Worm (Caenorhabditis elegans): ENCODE measurements around the gene lurp-3.

lurp-3 gene

ce11 chrV:13476350-13476749 lies 20.8 kb downstream of the lurp-3 start, which contains the start of gene T10G3.8:
TSS of gene T10G3.8 (minus strand) at chrV:13476450.
- no peak for TF ChIP-seq tbx-7 (tag; optimal IDR thresholded peaks at IDR 0.05)
- no peak for TF ChIP-seq ceh-18 (tag; optimal IDR thresholded peaks at IDR 0.05)
- TF ChIP-seq nhr-11 (tag; optimal IDR thresholded peaks at IDR 0.05): no peak
- TF ChIP-seq ceh-30 (tag; optimal IDR thresholded peaks at IDR 0.05): no peak
- no peak for TF ChIP-seq madf-2 (tag; optimal IDR thresholded peaks at IDR 0.05)
- no peak for TF ChIP-seq che-1 (tag; optimal IDR thresholded peaks at IDR 0.05)
- TF ChIP-seq zip-5 (tag; optimal IDR thresholded peaks at IDR 0.05): no peak
- TF ChIP-seq unc-3 (GFP tag; conservative IDR thresholded peaks at IDR 0.05): no peak
- no peak for TF ChIP-seq unc-3 (tag; optimal IDR thresholded peaks at IDR 0.05)
- TF ChIP-seq rnt-1 (tag; optimal IDR thresholded peaks at IDR 0.05): no peak
- no peak for TF ChIP-seq ama-1 (optimal IDR thresholded peaks at IDR 0.05)
- no peak for TF ChIP-seq sox-4 (tag; optimal IDR thresholded peaks at IDR 0.05)

DNA sequence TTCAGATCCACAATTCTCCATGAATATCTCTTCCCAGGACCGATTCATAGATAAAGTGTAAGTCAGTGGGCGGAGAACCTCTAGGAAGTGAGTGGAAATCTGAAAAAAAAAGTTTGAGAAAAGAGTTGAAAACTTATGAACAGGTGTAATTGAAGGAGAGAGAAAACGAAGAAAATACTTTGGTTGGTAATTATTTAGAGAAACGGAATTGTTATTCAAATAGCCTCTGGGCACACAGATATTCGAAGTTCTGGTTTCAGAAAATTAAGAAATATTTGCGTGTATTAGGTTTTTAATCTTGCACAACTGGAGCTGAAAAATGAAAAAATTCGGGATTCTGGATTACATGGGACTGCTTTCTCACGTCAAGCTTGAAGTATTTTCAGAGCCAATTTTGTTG lies 24.2 kb downstream of the lurp-3 start, which contains the start of gene T10G3.2:
T10G3.2 (minus strand) TSS at position 101 of the 400 bp plus-strand sequence.
- TF ChIP-seq pha-4 (tag; optimal IDR thresholded peaks at IDR 0.05) (no peak), ceh-6 (GFP tag; optimal IDR thresholded peaks at IDR 0.05) (no peak)

- TF ChIP-seq ceh-22 (tag; optimal IDR thresholded peaks at IDR 0.05): no peak
Measured at ce11 chrV:13484339-13484738, 28.8 kb downstream of the lurp-3 start, which contains the start of gene T10G3.4. TSS of gene T10G3.4 (minus strand) at chrV:13484439.

- TF ChIP-seq ceh-6 (GFP tag; optimal IDR thresholded peaks at IDR 0.05) (no peak), ceh-18 (tag; optimal IDR thresholded peaks at IDR 0.05) (no peak), fax-1 (tag; optimal IDR thresholded peaks at IDR 0.05) (no peak), ref-2 (tag; optimal IDR thresholded peaks at IDR 0.05) (no peak), nhr-11 (tag; optimal IDR thresholded peaks at IDR 0.05) (no peak), pat-9 (tag; optimal IDR thresholded peaks at IDR 0.05) (no peak), C38D4.7 (GFP tag; optimal IDR thresholded peaks at IDR 0.05) (no peak), unc-42 (tag; optimal IDR thresholded peaks at IDR 0.05) (no peak), ceh-30 (tag; optimal IDR thresholded peaks at IDR 0.05) (no peak)
Measured at ce11 chrV:13485732-13486131, 30.2 kb downstream of the lurp-3 start.

DNA sequence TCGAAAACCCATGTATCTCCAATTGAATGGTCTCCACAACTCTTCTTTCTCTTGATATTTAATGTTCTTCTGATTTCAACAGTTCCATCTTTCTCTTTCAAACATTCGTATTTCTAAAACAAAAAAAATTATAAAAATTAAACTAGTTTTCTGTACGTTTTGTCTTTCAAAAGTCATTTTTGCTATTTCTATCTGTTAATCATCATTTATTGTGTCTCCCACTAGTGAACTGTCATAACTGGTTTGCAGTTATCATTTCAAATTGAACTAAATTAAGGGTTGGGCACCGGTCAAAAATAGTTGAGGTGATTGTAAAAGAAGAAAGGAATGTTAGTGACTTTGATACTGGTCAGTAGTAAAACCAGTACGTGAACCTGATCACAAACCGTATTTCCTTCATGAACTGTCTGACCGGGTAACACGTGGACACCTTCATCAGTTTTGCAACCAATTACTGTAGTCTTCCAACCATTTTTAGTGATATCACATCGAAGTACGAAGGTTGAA lies 32.8 kb downstream of the lurp-3 start:
- TF ChIP-seq lin-11 (tag; optimal IDR thresholded peaks at IDR 0.05): no peak
- TF ChIP-seq C08G9.2 (tag; optimal IDR thresholded peaks at IDR 0.05): no peak

ce11 chrV:13489830-13490229 lies 34.3 kb downstream of the lurp-3 start, which contains the start of gene T10G3.3:
TSS of gene T10G3.3 (minus strand) at chrV:13490199.
- TF ChIP-seq elt-4 (tag; optimal IDR thresholded peaks at IDR 0.05): no peak
- TF ChIP-seq tbx-2 (tag; optimal IDR thresholded peaks at IDR 0.05): no peak
- TF ChIP-seq fkh-6 (tag; optimal IDR thresholded peaks at IDR 0.05): no peak
- no peak for TF ChIP-seq ceh-31 (tag; optimal IDR thresholded peaks at IDR 0.05)
- no peak for TF ChIP-seq lim-6 (tag; optimal IDR thresholded peaks at IDR 0.05)
- no peak for TF ChIP-seq syd-9 (tag; optimal IDR thresholded peaks at IDR 0.05)
- TF ChIP-seq ceh-22 (tag; optimal IDR thresholded peaks at IDR 0.05): no peak
- TF ChIP-seq C08G9.2 (tag; optimal IDR thresholded peaks at IDR 0.05): no peak
- no peak for TF ChIP-seq hlh-8 (tag; optimal IDR thresholded peaks at IDR 0.05)
- TF ChIP-seq ceh-48 (tag; optimal IDR thresholded peaks at IDR 0.05): no peak
- TF ChIP-seq ama-1 (optimal IDR thresholded peaks at IDR 0.05): no peak
- no peak for TF ChIP-seq gmeb-2 (tag; optimal IDR thresholded peaks at IDR 0.05)
- no peak for TF ChIP-seq ceh-18 (tag; optimal IDR thresholded peaks at IDR 0.05)
- TF ChIP-seq pha-4 (tag; optimal IDR thresholded peaks at IDR 0.05): no peak

DNA sequence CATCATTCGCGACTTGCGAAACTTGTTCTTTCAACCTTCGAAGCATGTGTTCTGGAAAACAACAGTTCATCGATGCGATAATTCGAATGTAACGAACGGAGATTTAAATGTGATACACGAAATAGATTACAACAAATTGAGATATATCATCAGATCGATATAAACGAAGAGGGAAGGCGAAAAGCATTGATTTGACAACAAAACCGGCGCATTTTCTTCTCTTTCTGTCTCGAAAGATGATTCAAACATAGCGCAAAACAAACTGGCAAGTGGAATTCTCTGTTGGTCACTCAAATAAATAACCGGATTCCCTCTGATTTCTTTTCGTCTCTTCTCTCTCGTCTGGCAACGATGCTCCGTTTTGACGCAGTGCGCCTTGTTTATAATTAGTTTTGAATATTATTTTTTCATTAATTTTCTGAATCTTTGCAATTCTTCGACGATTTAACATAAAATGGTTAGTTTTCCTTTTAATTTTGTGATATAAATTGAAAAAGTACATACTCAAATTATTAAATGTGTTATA lies 41.8 kb downstream of the lurp-3 start, which contains the start of the genes eea-1 and gut-2:
eea-1 (minus strand) TSS at position 51 of the 526 bp plus-strand sequence.
gut-2 (plus strand) TSS at position 369 of the 526 bp plus-strand sequence.
- TF ChIP-seq nfya-1 (tag; optimal IDR thresholded peaks at IDR 0.05): peak; percentile 49
- peak; percentile 25 for TF ChIP-seq unc-55 (GFP tag; optimal IDR thresholded peaks at IDR 0.05)
- TF ChIP-seq ref-2 (tag; optimal IDR thresholded peaks at IDR 0.05): no peak
- peak; percentile 15 for TF ChIP-seq ceh-14 (tag; optimal IDR thresholded peaks at IDR 0.05)
- TF ChIP-seq sox-4 (tag; optimal IDR thresholded peaks at IDR 0.05): no peak
- no peak for TF ChIP-seq ceh-45 (GFP tag; IDR thresholded peaks at IDR 0.05)
- no peak for TF ChIP-seq unc-3 (GFP tag; conservative IDR thresholded peaks at IDR 0.05)
- no peak for TF ChIP-seq unc-3 (tag; optimal IDR thresholded peaks at IDR 0.05)
- peak; percentile 17 for TF ChIP-seq ceh-31 (tag; optimal IDR thresholded peaks at IDR 0.05)
